Fruit fly (Drosophila melanogaster): Measurements from ENCODE around the gene CG14658.

CG14658 gene

dm6 chr3R:4811936-4812534 lies 18.3 kb downstream of the CG14658 start, which contains the start of the genes Hus1-like and ctrip (continued):
- peak; percentile 31; the same call in 1 of the 2 replicates for TF ChIP-seq hbn (GFP tag; IDR thresholded peaks at IDR 0.05; ENCODE audit: partially characterized antibody)
- TF ChIP-seq scrt (GFP tag; optimal IDR thresholded peaks at IDR 0.05), result peak; percentile 31
- 0 out of 3 replicates have a peak, but pooled peaks have one; percentile 30 for TF ChIP-seq gce (GFP tag; IDR thresholded peaks at IDR 0.05)
- TF ChIP-seq CG7357 (GFP tag; IDR thresholded peaks at IDR 0.05), result peak; percentile 88
- no peak for TF ChIP-seq CG15011 (GFP tag; optimal IDR thresholded peaks at IDR 0.05)
- peak; percentile 58 for TF ChIP-seq unc-4 (GFP tag; IDR thresholded peaks at IDR 0.05; ENCODE audit: partially characterized antibody)
- no peak for TF ChIP-seq Dip2 (GFP tag; IDR thresholded peaks at IDR 0.05)
- TF ChIP-seq dmrt99B (tag; optimal IDR thresholded peaks at IDR 0.05), result peak; percentile 4
- peak; percentile 32; the same call in 1 of the 3 replicates for TF ChIP-seq dysf (GFP tag; IDR thresholded peaks at IDR 0.05)
- TF ChIP-seq Myb (GFP tag; optimal IDR thresholded peaks at IDR 0.05), result peak; percentile 12
- TF ChIP-seq CG34376 (GFP tag; optimal IDR thresholded peaks at IDR 0.05), result peak; percentile 36
- TF ChIP-seq CG14710 (tag; optimal IDR thresholded peaks at IDR 0.05), result peak; percentile 39
- peak; percentile 19; the same call in 1 of the 3 replicates for TF ChIP-seq otp (GFP tag; IDR thresholded peaks at IDR 0.05)
- TF ChIP-seq wek (GFP tag; optimal IDR thresholded peaks at IDR 0.05), result peak; percentile 94
- peak; percentile 8 for TF ChIP-seq HLHmδ (GFP tag; optimal IDR thresholded peaks at IDR 0.05)
- TF ChIP-seq org-1 (GFP tag; optimal IDR thresholded peaks at IDR 0.05), result no peak
- TF ChIP-seq chinmo (GFP tag; IDR thresholded peaks at IDR 0.05; ENCODE audit: partially characterized antibody), result 0 out of 4 replicates have a peak, but pooled peaks have one; percentile 66
- no peak for TF ChIP-seq Rx (GFP tag; IDR thresholded peaks at IDR 0.05)
- TF ChIP-seq CG3995 (GFP tag; optimal IDR thresholded peaks at IDR 0.05), result peak; percentile 54
- peak; percentile 32 for TF ChIP-seq trem (tag; optimal IDR thresholded peaks at IDR 0.05)
- TF ChIP-seq Deaf1 (tag; optimal IDR thresholded peaks at IDR 0.05), result peak; percentile 42
- peak; percentile 17 for TF ChIP-seq mirr (GFP tag; optimal IDR thresholded peaks at IDR 0.05)
- peak; percentile 95 for TF ChIP-seq CG30020 (tag; optimal IDR thresholded peaks at IDR 0.05)
- peak; percentile 40; the same call in 1 of the 3 replicates for TF ChIP-seq knrl (GFP tag; IDR thresholded peaks at IDR 0.05; ENCODE audit: partially characterized antibody)
- peak; percentile 2 for TF ChIP-seq CG1233 (GFP tag; optimal IDR thresholded peaks at IDR 0.05)
- TF ChIP-seq tna (GFP tag; IDR thresholded peaks at IDR 0.05; ENCODE audit: partially characterized antibody), result peak; percentile 54
- TF ChIP-seq CG7839 (tag; optimal IDR thresholded peaks at IDR 0.05), result peak; percentile 3
- TF ChIP-seq CG10979 (tag; optimal IDR thresholded peaks at IDR 0.05), result peak; percentile 1
- TF ChIP-seq ci (GFP tag; IDR thresholded peaks at IDR 0.05), result 0 out of 3 replicates have a peak, but pooled peaks have one; percentile 29
- peak; percentile 2 for TF ChIP-seq CG10543 (GFP tag; optimal IDR thresholded peaks at IDR 0.05)
- TF ChIP-seq CG6272 (GFP tag; IDR thresholded peaks at IDR 0.05), result peak; percentile 47; the same call in 1 of the 2 replicates
- no peak for TF ChIP-seq disco-r (GFP tag; optimal IDR thresholded peaks at IDR 0.05)
- TF ChIP-seq vnd (GFP tag; IDR thresholded peaks at IDR 0.05; ENCODE audit: partially characterized antibody), result peak; percentile 60; the same call in 2 of the 3 replicates
- peak; percentile 6 for TF ChIP-seq CG12391 (tag; optimal IDR thresholded peaks at IDR 0.05)
- peak; percentile 61; the same call in 2 of the 4 replicates for TF ChIP-seq Dll (GFP tag; IDR thresholded peaks at IDR 0.05; ENCODE audit: partially characterized antibody)
- peak; percentile 64 for TF ChIP-seq Jarid2 (GFP tag; optimal IDR thresholded peaks at IDR 0.05)
- 0 out of 2 replicates have a peak, but pooled peaks have one; percentile 5 for TF ChIP-seq CG14441 (GFP tag; IDR thresholded peaks at IDR 0.05)
- TF ChIP-seq CG13894 (tag; optimal IDR thresholded peaks at IDR 0.05), result no peak
- TF ChIP-seq sug (tag; optimal IDR thresholded peaks at IDR 0.05), result peak; percentile 20
- TF ChIP-seq Stat92E (GFP tag; optimal IDR thresholded peaks at IDR 0.05), result peak in 1 of 3 experiments; percentile 24
- TF ChIP-seq CG14965 (GFP tag; optimal IDR thresholded peaks at IDR 0.05; ENCODE audit: borderline replicate concordance), result no peak
- no peak for TF ChIP-seq hkb (optimal IDR thresholded peaks at IDR 0.05)
- peak; percentile 23; the same call in 1 of the 2 replicates for TF ChIP-seq hkb (GFP tag; IDR thresholded peaks at IDR 0.05)
- TF ChIP-seq nom (GFP tag; optimal IDR thresholded peaks at IDR 0.05), result peak; percentile 35
- TF ChIP-seq Doc2 (GFP tag; IDR thresholded peaks at IDR 0.05), result no peak
- TF ChIP-seq CG17568 (GFP tag; optimal IDR thresholded peaks at IDR 0.05), result peak; percentile 19
- TF ChIP-seq grau (tag; optimal IDR thresholded peaks at IDR 0.05), result no peak

Data from whole organism, embryonic.